Fruit fly (Drosophila melanogaster) whole organism, embryonic: ENCODE results near the gene MSAmiP.

Source experiments
- HmgD ChIP-seq: fragments of 200-800 bp; sonication (Bioruptor generic); optimal IDR thresholded peaks from 3 replicates; lab custom pipeline; 2016; ENCODE audit warnings: missing biosample characterization, missing genetic modification characterization
- fu2 ChIP-seq: fragments of 200-800 bp; sonication (Bioruptor generic); optimal IDR thresholded peaks from 2 replicates; lab custom pipeline; 2016; ENCODE audit warnings: missing biosample characterization, missing genetic modification characterization
- usp ChIP-seq: fragments of >200 bp; optimal IDR thresholded peaks from 2 replicates; lab custom pipeline; 2017; ENCODE audit warnings: missing biosample characterization, missing genetic modification characterization

dm6 chr3R:16822015-16822414 lies 74.1 kb downstream of the MSAmiP start:
- TF ChIP-seq fu2 (GFP tag; lab: Kevin White, UChicago) (no peak), HmgD (GFP tag; lab: Kevin White, UChicago) (no peak), usp (no peak)
